Worm (Caenorhabditis elegans) whole organism, young adult: Measurements from ENCODE around the gene cpb-1.

Experiments used
- B0019.2 ChIP-seq: fragments of 200-800 bp; sonication (Bioruptor generic); conservative IDR thresholded peaks from 2 replicates; pipeline ENCODE4 v1.3.6; 2022; ENCODE audit warnings: missing genetic modification reagents, missing genetic modification characterization, missing compliant biosample characterization
- F49E8.2 ChIP-seq: sonication (generic microtip); optimal IDR thresholded peaks from 3 replicates; lab custom pipeline; 2017; ENCODE audit warnings: missing genetic modification characterization, mild to moderate bottlenecking, missing compliant biosample characterization, antibody characterized with exemption, moderate library complexity; ENCODE audit not compliant: insufficient read depth
- F57A8.1 ChIP-seq: fragments of 200-800 bp; sonication (Bioruptor generic); optimal IDR thresholded peaks from 2 replicates; lab custom pipeline; 2018; ENCODE audit warnings: mild to moderate bottlenecking, missing genetic modification characterization, moderate library complexity, missing compliant biosample characterization
- Y53G8AR.9 ChIP-seq: fragments of 200-800 bp; sonication (Bioruptor generic); conservative IDR thresholded peaks from 2 replicates; pipeline ENCODE4 v1.3.6; 2022; ENCODE audit warnings: missing genetic modification reagents, missing genetic modification characterization, missing compliant biosample characterization
- him-1 ChIP-seq: sonication (generic microtip); optimal IDR thresholded peaks from 2 replicates; lab custom pipeline; 2016; ENCODE audit warnings: missing genotype, missing genetic modification reagents, missing genetic modification characterization, missing compliant biosample characterization
- hlh-12 ChIP-seq: sonication (generic microtip); optimal IDR thresholded peaks from 2 replicates; lab custom pipeline; 2016; ENCODE audit warnings: missing genetic modification characterization, missing compliant biosample characterization
- lin-35 ChIP-seq, 3 experiments: fragments of 150-350 bp in 2 of 3; sonication (generic microtip) in 1 of 3; optimal IDR thresholded peaks; 2 replicates each; lab custom pipeline; 2014 to 2018; ENCODE audit warnings: missing biosample characterization in 3 of 3, missing genetic modification characterization in 3 of 3, missing genetic modification reagents in 3 of 3
- nfya-2 ChIP-seq: fragments of 200-800 bp; sonication (Bioruptor generic); IDR thresholded peaks from 2 replicates; pipeline ENCODE4 v1.3.6; 2022; ENCODE audit warnings: missing genetic modification reagents, missing genetic modification characterization, missing compliant biosample characterization
- pha-4 ChIP-seq: fragments of 150-350 bp; sonication (generic microtip); optimal IDR thresholded peaks from 2 replicates; lab custom pipeline; 2014; ENCODE audit warnings: missing biosample characterization, missing genetic modification reagents, missing genetic modification characterization
- snpc-4 ChIP-seq, 5 experiments: fragments of 150-350 bp in 1 of 5; sonication (generic microtip) in 4 of 5; optimal IDR thresholded peaks; 2 replicates each; lab custom pipeline; 2014 to 2018; ENCODE audit warnings: missing genetic modification characterization in 5 of 5, missing biosample characterization in 3 of 5, antibody characterized with exemption in 2 of 5, mild to moderate bottlenecking in 2 of 5, missing compliant biosample characterization in 2 of 5, missing genotype in 2 of 5, moderate library complexity in 2 of 5, missing genetic modification reagents in 1 of 5
- sptf-2 ChIP-seq: fragments of 200-800 bp; sonication (Bioruptor generic); optimal IDR thresholded peaks from 2 replicates; lab custom pipeline; 2018; ENCODE audit warnings: mild to moderate bottlenecking, missing genetic modification characterization, missing compliant biosample characterization
- unc-62 ChIP-seq: fragments of 150-350 bp; optimal IDR thresholded peaks from 2 replicates; lab custom pipeline; 2014; ENCODE audit warnings: missing biosample characterization, missing genetic modification reagents, missing genetic modification characterization

DNA sequence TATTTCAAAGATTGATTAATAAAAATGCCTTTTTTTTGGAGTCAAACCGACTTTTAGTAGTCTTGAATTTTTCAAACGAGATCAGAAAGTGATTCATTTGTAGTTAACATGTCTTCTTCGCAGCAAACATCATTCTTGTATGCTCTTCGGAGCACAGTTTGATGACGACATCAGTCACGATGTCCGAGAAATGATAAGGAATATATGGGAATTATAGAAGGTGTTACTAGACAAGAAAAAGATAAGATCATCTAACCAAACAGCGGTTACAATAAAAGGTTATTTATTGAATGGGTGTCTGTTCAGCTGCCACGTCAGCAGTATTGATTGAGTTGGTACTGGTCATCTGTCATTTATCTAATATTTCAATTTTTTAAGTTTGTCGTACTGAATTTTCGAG lies 44.3 kb downstream of the cpb-1 start:
- no peak for TF ChIP-seq unc-62 (GFP tag; lab: Kevin White, UChicago)
- no peak for TF ChIP-seq snpc-4 (GFP tag; optimal IDR thresholded peaks at IDR 0.05; lab: Kevin White, UChicago)
- TF ChIP-seq snpc-4 (tag; optimal IDR thresholded peaks at IDR 0.05; lab: Kevin White, UChicago), result no peak
- no peak for TF ChIP-seq hlh-12
- no peak for TF ChIP-seq lin-35 (GFP tag; optimal IDR thresholded peaks at IDR 0.05; lab: Kevin White, UChicago)
- no peak for TF ChIP-seq him-1 (tag; lab: Kevin White, UChicago)
- no peak for TF ChIP-seq pha-4
- TF ChIP-seq Y53G8AR.9 (GFP tag; lab: Robert Waterston, UW), result no peak
- no peak for TF ChIP-seq F49E8.2 (tag; lab: Kevin White, UChicago)
- no peak for TF ChIP-seq B0019.2 (GFP tag; lab: Robert Waterston, UW)
- no peak for TF ChIP-seq F57A8.1 (GFP tag; lab: Kevin White, UChicago)
- no peak for TF ChIP-seq sptf-2
- no peak for TF ChIP-seq nfya-2 (GFP tag; lab: Robert Waterston, UW)
